Fruit fly (Drosophila melanogaster) whole organism, embryonic: ENCODE measurements around the gene CG3795.

Experiments used
- Atf6 ChIP-seq: fragments of 200-800 bp; sonication (Bioruptor generic); IDR thresholded peaks from 2 replicates; pipeline ENCODE4 v1.3.6; 2022; ENCODE audit warnings: missing biosample characterization, missing genetic modification characterization
- Bgb ChIP-seq: fragments of 200-800 bp; sonication (Bioruptor generic); IDR thresholded peaks from 2 replicates; pipeline ENCODE4 v1.3.6; 2022; ENCODE audit warnings: missing biosample characterization, missing genetic modification characterization; ENCODE audit not compliant: partially characterized antibody
- CG10366 ChIP-seq: fragments of 200-800 bp; sonication (Bioruptor generic); IDR thresholded peaks from 2 replicates; pipeline ENCODE4 v1.3.6; 2022; ENCODE audit warnings: missing biosample characterization, missing genetic modification characterization
- CG10462 ChIP-seq: fragments of 200-800 bp; sonication (Bioruptor generic); optimal IDR thresholded peaks from 2 replicates; lab custom pipeline; 2016; ENCODE audit warnings: missing biosample characterization, missing genetic modification characterization
- CG11398 ChIP-seq: fragments of 200-800 bp; sonication (Bioruptor generic); optimal IDR thresholded peaks from 2 replicates; lab custom pipeline; 2016; ENCODE audit warnings: missing biosample characterization, missing genetic modification characterization
- CG12155 ChIP-seq: fragments of 200-800 bp; sonication (Bioruptor generic); optimal IDR thresholded peaks from 3 replicates; lab custom pipeline; 2016; ENCODE audit warnings: missing biosample characterization, missing genetic modification characterization
- CG12769 ChIP-seq: fragments of 200-800 bp; sonication (Bioruptor generic); optimal IDR thresholded peaks from 2 replicates; lab custom pipeline; 2019; ENCODE audit warnings: missing biosample characterization, mild to moderate bottlenecking, missing genetic modification characterization, moderate library complexity
- CG13287 ChIP-seq: fragments of 200-800 bp; sonication (Bioruptor generic); IDR thresholded peaks from 2 replicates; pipeline ENCODE4 v1.3.6; 2022; ENCODE audit warnings: missing biosample characterization, missing genetic modification characterization; ENCODE audit not compliant: partially characterized antibody
- CG15479 ChIP-seq: fragments of 200-800 bp; sonication (Bioruptor generic); optimal IDR thresholded peaks from 3 replicates; lab custom pipeline; 2019; ENCODE audit warnings: missing biosample characterization, mild to moderate bottlenecking, missing genetic modification characterization, moderate library complexity
- CG17385 ChIP-seq: fragments of 200-800 bp; sonication (Bioruptor generic); optimal IDR thresholded peaks from 3 replicates; lab custom pipeline; 2018; ENCODE audit warnings: missing biosample characterization, mild to moderate bottlenecking, missing genetic modification characterization
- CG17802 ChIP-seq: fragments of 200-800 bp; sonication (Bioruptor generic); optimal IDR thresholded peaks from 2 replicates; lab custom pipeline; 2018; ENCODE audit warnings: missing biosample characterization, mild to moderate bottlenecking, missing genetic modification characterization, moderate library complexity
- CG18011 ChIP-seq: fragments of 200-800 bp; sonication (Bioruptor generic); optimal IDR thresholded peaks from 2 replicates; lab custom pipeline; 2017; ENCODE audit warnings: missing biosample characterization, missing genetic modification characterization, mild to moderate bottlenecking, moderate library complexity, missing genotype
- CG1832 ChIP-seq: fragments of 200-800 bp; sonication (Bioruptor generic); optimal IDR thresholded peaks from 2 replicates; lab custom pipeline; 2017; ENCODE audit warnings: missing biosample characterization, mild to moderate bottlenecking, missing genetic modification characterization, inconsistent platforms
- CG32767 ChIP-seq: fragments of 200-800 bp; sonication (Bioruptor generic); IDR thresholded peaks from 2 replicates; pipeline ENCODE4 v1.3.6; 2022; ENCODE audit warnings: missing biosample characterization, missing genetic modification characterization
- CG33557 ChIP-seq: fragments of 200-800 bp; sonication (Bioruptor generic); optimal IDR thresholded peaks from 2 replicates; lab custom pipeline; 2019; ENCODE audit warnings: missing biosample characterization, mild to moderate bottlenecking, missing genetic modification characterization, moderate library complexity
- CG42726 ChIP-seq: fragments of 200-800 bp; sonication (Bioruptor generic); IDR thresholded peaks from 2 replicates; pipeline ENCODE4 v1.3.6; 2022; ENCODE audit warnings: missing biosample characterization, missing genetic modification characterization; ENCODE audit not compliant: partially characterized antibody
- CG4424 ChIP-seq: fragments of 200-800 bp; sonication (Bioruptor generic); optimal IDR thresholded peaks from 3 replicates; lab custom pipeline; 2016; ENCODE audit warnings: missing biosample characterization, missing genetic modification characterization
- CG6175 ChIP-seq: fragments of 200-800 bp; sonication (Bioruptor generic); IDR thresholded peaks from 3 replicates; pipeline ENCODE4 v1.3.6; 2022; ENCODE audit warnings: missing biosample characterization, missing genetic modification characterization
- CG6791 ChIP-seq: fragments of 200-800 bp; sonication (Bioruptor generic); IDR thresholded peaks from 3 replicates; pipeline ENCODE4 v1.3.6; 2022; ENCODE audit warnings: missing biosample characterization, missing genetic modification characterization; ENCODE audit not compliant: partially characterized antibody
- Dbx ChIP-seq: fragments of 200-800 bp; sonication (Bioruptor generic); IDR thresholded peaks from 3 replicates; pipeline ENCODE4 v1.3.6; 2022; ENCODE audit warnings: missing biosample characterization, missing genetic modification characterization
- Deaf1 ChIP-seq: fragments of 200-800 bp; optimal IDR thresholded peaks from 3 replicates; lab custom pipeline; 2019; ENCODE audit warnings: missing biosample characterization, mild to moderate bottlenecking, missing genetic modification characterization, moderate library complexity
- Dek ChIP-seq: fragments of 200-800 bp; sonication (Bioruptor generic); optimal IDR thresholded peaks from 3 replicates; lab custom pipeline; 2019; ENCODE audit warnings: missing biosample characterization, mild to moderate bottlenecking, missing genetic modification characterization, moderate library complexity
- Dip2 ChIP-seq: fragments of 200-800 bp; sonication (Bioruptor generic); IDR thresholded peaks from 2 replicates; pipeline ENCODE4 v1.3.6; 2022; ENCODE audit warnings: missing biosample characterization, missing genetic modification characterization
- Dll ChIP-seq: fragments of 200-800 bp; sonication (Bioruptor generic); IDR thresholded peaks from 4 replicates; pipeline ENCODE4 v1.3.6; 2022; ENCODE audit warnings: missing biosample characterization, missing genetic modification characterization; ENCODE audit not compliant: partially characterized antibody
- Drgx ChIP-seq: fragments of 200-800 bp; sonication (Bioruptor generic); IDR thresholded peaks from 2 replicates; pipeline ENCODE4 v1.3.6; 2022; ENCODE audit warnings: missing biosample characterization, missing genetic modification characterization
- E2f2 ChIP-seq: fragments of 200-800 bp; sonication (Bioruptor generic); IDR thresholded peaks from 2 replicates; pipeline ENCODE4 v1.3.6; 2022; ENCODE audit warnings: missing biosample characterization, missing genetic modification characterization
- Ets65A ChIP-seq: fragments of 200-800 bp; sonication (Bioruptor generic); peaks from one replicate; lab custom pipeline; 2016; ENCODE audit warnings: missing biosample characterization, missing genetic modification characterization
- Ets97D ChIP-seq: fragments of 200-800 bp; sonication (Bioruptor generic); optimal IDR thresholded peaks from 3 replicates; lab custom pipeline; 2016; ENCODE audit warnings: missing biosample characterization, missing genetic modification characterization
- Jarid2 ChIP-seq: fragments of 200-800 bp; sonication (Bioruptor generic); optimal IDR thresholded peaks from 3 replicates; lab custom pipeline; 2017; ENCODE audit warnings: mild to moderate bottlenecking, missing biosample characterization, missing genetic modification reagents, missing genetic modification characterization
- MBD-R2 ChIP-seq: fragments of 200-800 bp; sonication (Bioruptor generic); IDR thresholded peaks from 2 replicates; pipeline ENCODE4 v1.3.6; 2022; ENCODE audit warnings: missing biosample characterization, missing genetic modification characterization
- Nf-YA ChIP-seq: fragments of 200-800 bp; sonication (Bioruptor generic); IDR thresholded peaks from 2 replicates; pipeline ENCODE4 v1.3.6; 2022; ENCODE audit warnings: missing biosample characterization, missing genetic modification characterization
- Opbp ChIP-seq: fragments of 200-800 bp; sonication (Bioruptor generic); IDR thresholded peaks from 3 replicates; pipeline ENCODE4 v1.3.6; 2022; ENCODE audit warnings: missing biosample characterization, missing genetic modification characterization; ENCODE audit not compliant: partially characterized antibody
- Trl ChIP-seq, 3 experiments: fragments of >200 bp in 2 of 3; fragments of 200-800 bp in 1 of 3; sonication (Bioruptor generic) in 1 of 3; optimal IDR thresholded peaks; 2 replicates in 1 of 3; 3 replicates in 2 of 3; lab custom pipeline; 2016 to 2017; ENCODE audit warnings: missing biosample characterization in 1 of 3, missing genetic modification characterization in 1 of 3
- aop ChIP-seq: fragments of 200-800 bp; sonication (Bioruptor generic); IDR thresholded peaks from 2 replicates; pipeline ENCODE4 v1.3.6; 2022; ENCODE audit warnings: missing biosample characterization, missing genetic modification characterization
- ara ChIP-seq: fragments of 200-800 bp; sonication (Bioruptor generic); IDR thresholded peaks from 2 replicates; pipeline ENCODE4 v1.3.6; 2022; ENCODE audit warnings: missing biosample characterization, missing genetic modification characterization
- bbx ChIP-seq: fragments of 200-800 bp; sonication (Bioruptor generic); IDR thresholded peaks from 2 replicates; pipeline ENCODE4 v1.3.6; 2022; ENCODE audit warnings: missing biosample characterization, missing genetic modification characterization; ENCODE audit not compliant: partially characterized antibody
- crp ChIP-seq, 2 experiments: fragments of 200-800 bp; sonication (Bioruptor generic); optimal IDR thresholded peaks; 2 replicates in 1 of 2; 3 replicates in 1 of 2; lab custom pipeline; 2017; ENCODE audit warnings: missing biosample characterization in 2 of 2, missing genetic modification characterization in 2 of 2, mild to moderate bottlenecking in 1 of 2, moderate library complexity in 1 of 2
- ewg ChIP-seq: fragments of 200-800 bp; sonication (Bioruptor generic); optimal IDR thresholded peaks from 3 replicates; lab custom pipeline; 2017; ENCODE audit warnings: mild to moderate bottlenecking, missing biosample characterization, missing genetic modification reagents, missing genetic modification characterization
- lilli ChIP-seq: fragments of 200-800 bp; sonication (Bioruptor generic); optimal IDR thresholded peaks from 3 replicates; lab custom pipeline; 2016; ENCODE audit warnings: missing biosample characterization, missing genetic modification characterization
- nmo ChIP-seq: fragments of 200-800 bp; sonication (Bioruptor generic); optimal IDR thresholded peaks from 2 replicates; lab custom pipeline; 2018; ENCODE audit warnings: missing biosample characterization, mild to moderate bottlenecking, missing genetic modification characterization, moderate library complexity
- pfk ChIP-seq: fragments of 200-800 bp; sonication (Bioruptor generic); optimal IDR thresholded peaks from 2 replicates; lab custom pipeline; 2018; ENCODE audit warnings: missing biosample characterization, mild to moderate bottlenecking, missing genetic modification characterization, moderate library complexity
- pros ChIP-seq: fragments of 200-800 bp; sonication (Bioruptor generic); optimal IDR thresholded peaks from 3 replicates; lab custom pipeline; 2019; ENCODE audit warnings: missing biosample characterization, mild to moderate bottlenecking, missing genetic modification characterization, moderate library complexity
- sc ChIP-seq, 3 experiments: fragments of >200 bp in 2 of 3; fragments of 200-800 bp in 1 of 3; sonication (Bioruptor generic) in 1 of 3; optimal IDR thresholded peaks; 2 replicates in 2 of 3; 3 replicates in 1 of 3; lab custom pipeline; 2017; ENCODE audit warnings: mild to moderate bottlenecking in 1 of 3, missing biosample characterization in 1 of 3, missing genetic modification characterization in 1 of 3, missing genetic modification reagents in 1 of 3
- sd ChIP-seq: fragments of 200-800 bp; sonication (Bioruptor generic); optimal IDR thresholded peaks from 3 replicates; lab custom pipeline; 2018; ENCODE audit warnings: missing biosample characterization, mild to moderate bottlenecking, missing genetic modification characterization, moderate library complexity
- sens ChIP-seq: fragments of 200-800 bp; sonication (Bioruptor generic); peaks from one replicate; lab custom pipeline; 2016; ENCODE audit warnings: missing biosample characterization, missing genetic modification characterization
- seq ChIP-seq: fragments of 200-800 bp; sonication (Bioruptor generic); IDR thresholded peaks from 2 replicates; pipeline ENCODE4 v1.3.6; 2022; ENCODE audit warnings: missing biosample characterization, missing genetic modification characterization
- zfh2 ChIP-seq: fragments of 200-800 bp; sonication (Bioruptor generic); optimal IDR thresholded peaks from 2 replicates; lab custom pipeline; 2016; ENCODE audit warnings: missing biosample characterization, missing genetic modification characterization

Gene CG3795

dm6 chrX:1692553-1692952 lies 17.4 kb downstream of the CG3795 start, which contains the start of gene CG32809 (continued):
- TF ChIP-seq Opbp (GFP tag; lab: Robert Waterston, UW) (0 out of 3 replicates have a peak, but pooled peaks have one; percentile 28), Jarid2 (GFP tag; lab: Kevin White, UChicago) (no peak), E2f2 (peak; percentile 59; the same call in 1 of the 2 replicates), CG18011 (GFP tag; lab: Kevin White, UChicago) (no peak), Bgb (peak; percentile 50; the same call in 1 of the 2 replicates), ara (GFP tag; lab: Robert Waterston, UW) (no peak), CG11398 (GFP tag; lab: Kevin White, UChicago) (no peak), Nf-YA (GFP tag; lab: Robert Waterston, UW) (no peak), CG10462 (no peak), crp (GFP tag; optimal IDR thresholded peaks at IDR 0.05; lab: Kevin White, UChicago) (peak in 1 of 2 experiments; percentile 49), MBD-R2 (GFP tag; lab: Robert Waterston, UW) (0 out of 2 replicates have a peak, but pooled peaks have one; percentile 24), seq (GFP tag; lab: Robert Waterston, UW) (no peak), Dek (no peak), sc (optimal IDR thresholded peaks at IDR 0.05; lab: Kevin White, UChicago) (no peak), sc (GFP tag; optimal IDR thresholded peaks at IDR 0.05; lab: Kevin White, UChicago) (no peak), CG4424 (no peak), CG17385 (GFP tag; lab: Kevin White, UChicago) (no peak), CG6175 (GFP tag; lab: Robert Waterston, UW) (no peak), Dbx (GFP tag; lab: Robert Waterston, UW) (no peak), pfk (GFP tag; lab: Kevin White, UChicago) (no peak), sens (GFP tag; lab: Kevin White, UChicago) (peak; percentile 46), CG12155 (GFP tag; lab: Kevin White, UChicago) (no peak), bbx (peak; percentile 43; the same call in 1 of the 2 replicates), aop (GFP tag; lab: Robert Waterston, UW) (no peak), nmo (GFP tag; lab: Kevin White, UChicago) (peak; percentile 15), CG42726 (GFP tag; lab: Robert Waterston, UW) (0 out of 2 replicates have a peak, but pooled peaks have one; percentile 13), CG6791 (GFP tag; lab: Robert Waterston, UW) (peak; percentile 59; the same call in 2 of the 3 replicates), ewg (GFP tag; lab: Kevin White, UChicago) (peak; percentile 98), Ets97D (peak; percentile 8), CG33557 (GFP tag; lab: Kevin White, UChicago) (no peak), CG1832 (no peak), CG12769 (tag; lab: Kevin White, UChicago) (no peak), Trl (optimal IDR thresholded peaks at IDR 0.05; lab: Kevin White, UChicago) (no peak), Trl (GFP tag; optimal IDR thresholded peaks at IDR 0.05; lab: Kevin White, UChicago) (no peak), Dll (GFP tag; lab: Robert Waterston, UW) (0 out of 4 replicates have a peak, but pooled peaks have one; percentile 14), sd (tag; lab: Kevin White, UChicago) (peak; percentile 60), CG15479 (GFP tag; lab: Kevin White, UChicago) (no peak), CG32767 (GFP tag; lab: Robert Waterston, UW) (peak; percentile 23; the same call in 1 of the 2 replicates), CG17802 (tag; lab: Kevin White, UChicago) (no peak), zfh2 (GFP tag; lab: Kevin White, UChicago) (no peak), CG10366 (no peak), Deaf1 (tag; lab: Kevin White, UChicago) (peak; percentile 41), lilli (no peak), Atf6 (GFP tag; lab: Robert Waterston, UW) (no peak), Drgx (GFP tag; lab: Robert Waterston, UW) (no peak), pros (no peak), CG13287 (GFP tag; lab: Robert Waterston, UW) (peak; percentile 17; the same call in 1 of the 2 replicates), Ets65A (GFP tag; lab: Kevin White, UChicago) (peak; percentile 37), Dip2 (GFP tag; lab: Robert Waterston, UW) (no peak)
